Worm (Caenorhabditis elegans) whole organism, L4 larva: ENCODE data around the gene srz-64.
A peak's percentile ranks its signal among the peaks of the same experiment; 100 is the strongest.

Experiments used
- Y75B8A.6 ChIP-seq: fragments of 200-800 bp; sonication (Bioruptor generic); IDR thresholded peaks from 2 replicates; pipeline ENCODE4 v1.3.6; 2022; ENCODE audit warnings: missing genetic modification reagents, missing genetic modification characterization, missing compliant biosample characterization
- ama-1 ChIP-seq: fragments of 150-350 bp; optimal IDR thresholded peaks from 2 replicates; lab custom pipeline; 2014; ENCODE audit warnings: inconsistent platforms, mixed read lengths
- fos-1 ChIP-seq: fragments of 150-350 bp; optimal IDR thresholded peaks from 2 replicates; lab custom pipeline; 2014; ENCODE audit warnings: missing biosample characterization, missing genetic modification characterization
- lin-15B ChIP-seq: fragments of 150-350 bp; sonication (generic microtip); optimal IDR thresholded peaks from 3 replicates; lab custom pipeline; 2014; ENCODE audit warnings: missing biosample characterization, missing genetic modification characterization
- lir-3 ChIP-seq: sonication (generic microtip); optimal IDR thresholded peaks from 2 replicates; lab custom pipeline; 2016; ENCODE audit warnings: mild to moderate bottlenecking, missing genetic modification characterization, missing compliant biosample characterization
- nhr-76 ChIP-seq: fragments of 150-350 bp; optimal IDR thresholded peaks from 2 replicates; lab custom pipeline; 2014; ENCODE audit warnings: missing biosample characterization, missing genetic modification characterization
- pha-4 ChIP-seq, 2 experiments: fragments of 150-350 bp in 1 of 2; fragments of 200-800 bp in 1 of 2; sonication (Bioruptor generic) in 1 of 2; IDR thresholded peaks in 1 of 2; optimal IDR thresholded peaks in 1 of 2; 2 replicates each; pipeline versions ENCODE4 v1.3.6 to Lab custom; 2014 to 2022; ENCODE audit warnings: missing genetic modification characterization in 2 of 2, missing genetic modification reagents in 2 of 2, missing biosample characterization in 1 of 2, missing compliant biosample characterization in 1 of 2
- snpc-4 ChIP-seq: fragments of 150-350 bp; optimal IDR thresholded peaks from 2 replicates; lab custom pipeline; 2014; ENCODE audit warnings: missing biosample characterization, missing genetic modification characterization
- unc-62 ChIP-seq, 3 experiments: fragments of 150-350 bp in 1 of 3; sonication (generic microtip); optimal IDR thresholded peaks in 2 of 3; peaks in 1 of 3; 1 replicate in 1 of 3; 2 replicates in 2 of 3; lab custom pipeline; 2014 to 2017; ENCODE audit warnings: missing biosample characterization in 3 of 3, missing genetic modification characterization in 3 of 3, missing genetic modification reagents in 3 of 3, missing genotype in 1 of 3

DNA sequence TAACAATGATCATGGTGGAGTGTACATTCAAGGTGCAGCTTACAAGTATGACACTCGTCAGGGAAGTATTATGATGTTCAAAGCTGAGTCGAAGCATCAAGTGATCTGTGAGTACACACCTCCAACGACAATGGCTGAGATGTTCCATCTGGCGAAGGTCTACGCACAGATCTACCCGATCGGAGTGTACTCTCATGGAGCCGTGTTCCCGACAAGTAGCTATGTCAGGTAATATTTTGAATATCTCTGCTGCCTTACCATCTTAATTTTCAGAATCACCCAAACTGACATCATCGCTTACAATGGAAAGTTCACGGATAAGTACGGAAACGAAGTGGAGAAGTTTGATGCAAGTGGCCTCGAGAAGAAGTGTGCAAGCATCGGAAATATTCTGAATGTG lies 36.3 kb downstream of the srz-64 start:
- no peak for TF ChIP-seq snpc-4 (tag; lab: Kevin White, UChicago)
- TF ChIP-seq pha-4 (GFP tag; IDR thresholded peaks at IDR 0.05; lab: Robert Waterston, UW) = no peak
- no peak for TF ChIP-seq pha-4 (tag; optimal IDR thresholded peaks at IDR 0.05; lab: Kevin White, UChicago)
- TF ChIP-seq ama-1 (lab: Kevin White, UChicago) = no peak
- TF ChIP-seq unc-62 (GFP tag; optimal IDR thresholded peaks at IDR 0.05 in 1 of 2; lab: Kevin White, UChicago) = peak in 1 of 2 experiments; percentile 93
- no peak for TF ChIP-seq unc-62 (tag; optimal IDR thresholded peaks at IDR 0.05; lab: Kevin White, UChicago)
- no peak for TF ChIP-seq lir-3 (tag; lab: Kevin White, UChicago)
- no peak for TF ChIP-seq Y75B8A.6 (GFP tag; lab: Robert Waterston, UW)
- no peak for TF ChIP-seq lin-15B
- no peak for TF ChIP-seq fos-1
- no peak for TF ChIP-seq nhr-76 (tag; lab: Kevin White, UChicago)
